Fruit fly (Drosophila melanogaster) whole organism, embryonic: ENCODE measurements around the gene CG33307.

Experiments used
- ATbp ChIP-seq: fragments of 200-800 bp; sonication (Bioruptor generic); optimal IDR thresholded peaks from 2 replicates; lab custom pipeline; 2017; ENCODE audit warnings: missing biosample characterization, mild to moderate bottlenecking, missing genetic modification characterization, missing genetic modification reagents
- CG10565 ChIP-seq: fragments of 200-800 bp; sonication (Bioruptor generic); optimal IDR thresholded peaks from 3 replicates; lab custom pipeline; 2016; ENCODE audit warnings: missing biosample characterization, mild to moderate bottlenecking, missing genetic modification characterization
- CG11093 ChIP-seq: fragments of 200-800 bp; sonication (Bioruptor generic); IDR thresholded peaks from 3 replicates; pipeline ENCODE4 v1.3.6; 2022; ENCODE audit warnings: missing biosample characterization, missing genetic modification characterization
- CG11723 ChIP-seq: fragments of 200-800 bp; sonication (Bioruptor generic); optimal IDR thresholded peaks from 2 replicates; lab custom pipeline; 2017; ENCODE audit warnings: missing biosample characterization, mild to moderate bottlenecking, missing genetic modification characterization
- CG12155 ChIP-seq: fragments of 200-800 bp; sonication (Bioruptor generic); optimal IDR thresholded peaks from 3 replicates; lab custom pipeline; 2016; ENCODE audit warnings: missing biosample characterization, missing genetic modification characterization
- CG14860 ChIP-seq: fragments of 200-800 bp; sonication (Bioruptor generic); IDR thresholded peaks from 3 replicates; pipeline ENCODE4 v1.3.6; 2022; ENCODE audit warnings: missing biosample characterization, missing genetic modification characterization; ENCODE audit not compliant: partially characterized antibody
- CG15479 ChIP-seq: fragments of 200-800 bp; sonication (Bioruptor generic); optimal IDR thresholded peaks from 3 replicates; lab custom pipeline; 2019; ENCODE audit warnings: missing biosample characterization, mild to moderate bottlenecking, missing genetic modification characterization, moderate library complexity
- CG16863 ChIP-seq: fragments of 200-800 bp; sonication (Bioruptor generic); optimal IDR thresholded peaks from 3 replicates; lab custom pipeline; 2016; ENCODE audit warnings: missing biosample characterization, missing genetic modification characterization
- CG17829 ChIP-seq: fragments of 200-800 bp; optimal IDR thresholded peaks from 2 replicates; lab custom pipeline; 2019; ENCODE audit warnings: missing biosample characterization, mild to moderate bottlenecking, missing genetic modification characterization, moderate library complexity
- CG18764 ChIP-seq: fragments of 200-800 bp; sonication (Bioruptor generic); optimal IDR thresholded peaks from 3 replicates; lab custom pipeline; 2016; ENCODE audit warnings: missing biosample characterization, missing genetic modification characterization
- CG2116 ChIP-seq: fragments of 200-800 bp; sonication (Bioruptor generic); optimal IDR thresholded peaks from 3 replicates; lab custom pipeline; 2018; ENCODE audit warnings: missing biosample characterization, mild to moderate bottlenecking, missing genetic modification characterization
- CG2202 ChIP-seq: fragments of 200-800 bp; sonication (Bioruptor generic); optimal IDR thresholded peaks from 2 replicates; lab custom pipeline; 2018; ENCODE audit warnings: missing biosample characterization, mild to moderate bottlenecking, missing genetic modification characterization
- CG32767 ChIP-seq: fragments of 200-800 bp; sonication (Bioruptor generic); IDR thresholded peaks from 2 replicates; pipeline ENCODE4 v1.3.6; 2022; ENCODE audit warnings: missing biosample characterization, missing genetic modification characterization
- CG33213 ChIP-seq: fragments of 200-800 bp; sonication (Bioruptor generic); optimal IDR thresholded peaks from 3 replicates; lab custom pipeline; 2016; ENCODE audit warnings: missing biosample characterization, missing genetic modification characterization
- CG33557 ChIP-seq: fragments of 200-800 bp; sonication (Bioruptor generic); optimal IDR thresholded peaks from 2 replicates; lab custom pipeline; 2019; ENCODE audit warnings: missing biosample characterization, mild to moderate bottlenecking, missing genetic modification characterization, moderate library complexity
- CG3847 ChIP-seq: fragments of 200-800 bp; sonication (Bioruptor generic); IDR thresholded peaks from 2 replicates; pipeline ENCODE4 v1.3.6; 2022; ENCODE audit warnings: missing biosample characterization, missing genetic modification characterization
- CG42726 ChIP-seq: fragments of 200-800 bp; sonication (Bioruptor generic); IDR thresholded peaks from 2 replicates; pipeline ENCODE4 v1.3.6; 2022; ENCODE audit warnings: missing biosample characterization, missing genetic modification characterization; ENCODE audit not compliant: partially characterized antibody
- CG4730 ChIP-seq: fragments of 200-800 bp; sonication (Bioruptor generic); IDR thresholded peaks from 2 replicates; pipeline ENCODE4 v1.3.6; 2022; ENCODE audit warnings: missing biosample characterization, missing genetic modification characterization
- CG8944 ChIP-seq: fragments of 200-800 bp; sonication (Bioruptor generic); optimal IDR thresholded peaks from 3 replicates; lab custom pipeline; 2016; ENCODE audit warnings: missing biosample characterization, missing genetic modification characterization
- D19A ChIP-seq: fragments of 200-800 bp; optimal IDR thresholded peaks from 3 replicates; lab custom pipeline; 2019; ENCODE audit warnings: missing biosample characterization, mild to moderate bottlenecking, missing genetic modification characterization, moderate library complexity
- D19B ChIP-seq: fragments of 200-800 bp; sonication (Bioruptor generic); optimal IDR thresholded peaks from 2 replicates; lab custom pipeline; 2017; ENCODE audit warnings: missing biosample characterization, mild to moderate bottlenecking, missing genetic modification characterization
- Dip3 ChIP-seq: fragments of 200-800 bp; sonication (Bioruptor generic); optimal IDR thresholded peaks from 3 replicates; lab custom pipeline; 2016; ENCODE audit warnings: missing biosample characterization, missing genetic modification characterization
- HmgZ ChIP-seq: fragments of 200-800 bp; sonication (Bioruptor generic); optimal IDR thresholded peaks from 2 replicates; lab custom pipeline; 2018; ENCODE audit warnings: missing biosample characterization, mild to moderate bottlenecking, missing genetic modification characterization
- Hmr ChIP-seq: fragments of 200-800 bp; sonication (Bioruptor generic); optimal IDR thresholded peaks from 3 replicates; lab custom pipeline; 2017; ENCODE audit warnings: mild to moderate bottlenecking, missing biosample characterization, missing genetic modification reagents, missing genetic modification characterization
- Hmx ChIP-seq: fragments of 200-800 bp; sonication (Bioruptor generic); optimal IDR thresholded peaks from 2 replicates; lab custom pipeline; 2016; ENCODE audit warnings: missing biosample characterization, missing genetic modification characterization
- Hr3 ChIP-seq: fragments of 200-800 bp; sonication (Bioruptor generic); optimal IDR thresholded peaks from 3 replicates; lab custom pipeline; 2016; ENCODE audit warnings: missing biosample characterization, missing genetic modification characterization
- Lpt ChIP-seq: fragments of >200 bp; optimal IDR thresholded peaks from 2 replicates; lab custom pipeline; 2018; ENCODE audit warnings: missing biosample characterization, missing genetic modification characterization
- MTF-1 ChIP-seq: fragments of 200-800 bp; sonication (Bioruptor generic); optimal IDR thresholded peaks from 2 replicates; lab custom pipeline; 2018; ENCODE audit warnings: missing biosample characterization, mild to moderate bottlenecking, missing genetic modification characterization, borderline replicate concordance
- Opbp ChIP-seq: fragments of 200-800 bp; sonication (Bioruptor generic); IDR thresholded peaks from 3 replicates; pipeline ENCODE4 v1.3.6; 2022; ENCODE audit warnings: missing biosample characterization, missing genetic modification characterization; ENCODE audit not compliant: partially characterized antibody
- Ssrp ChIP-seq: fragments of 200-800 bp; sonication (Bioruptor generic); optimal IDR thresholded peaks from 2 replicates; lab custom pipeline; 2018; ENCODE audit warnings: missing biosample characterization, mild to moderate bottlenecking, missing genetic modification characterization, moderate library complexity
- al ChIP-seq: fragments of 200-800 bp; sonication (Bioruptor generic); IDR thresholded peaks from 2 replicates; pipeline ENCODE4 v1.3.6; 2022; ENCODE audit warnings: missing biosample characterization, missing genetic modification characterization
- bcd ChIP-seq: fragments of 200-800 bp; sonication (Bioruptor generic); optimal IDR thresholded peaks from 2 replicates; lab custom pipeline; 2017; ENCODE audit warnings: missing biosample characterization, mild to moderate bottlenecking, missing genetic modification characterization
- chinmo ChIP-seq: fragments of 200-800 bp; sonication (Bioruptor generic); IDR thresholded peaks from 4 replicates; pipeline ENCODE4 v1.3.6; 2022; ENCODE audit warnings: missing biosample characterization, missing genetic modification characterization; ENCODE audit not compliant: partially characterized antibody
- crp ChIP-seq, 2 experiments: fragments of 200-800 bp; sonication (Bioruptor generic); optimal IDR thresholded peaks; 2 replicates in 1 of 2; 3 replicates in 1 of 2; lab custom pipeline; 2017; ENCODE audit warnings: missing biosample characterization in 2 of 2, missing genetic modification characterization in 2 of 2, mild to moderate bottlenecking in 1 of 2, moderate library complexity in 1 of 2
- dmrt11E ChIP-seq: fragments of 200-800 bp; sonication (Bioruptor generic); optimal IDR thresholded peaks from 3 replicates; lab custom pipeline; 2018; ENCODE audit warnings: missing biosample characterization, mild to moderate bottlenecking, missing genetic modification characterization, moderate library complexity
- esg ChIP-seq: fragments of 200-800 bp; sonication (Bioruptor generic); conservative IDR thresholded peaks from 2 replicates; pipeline ENCODE4 v1.3.6; 2022; ENCODE audit warnings: missing biosample characterization, missing genetic modification characterization
- fu2 ChIP-seq: fragments of 200-800 bp; sonication (Bioruptor generic); optimal IDR thresholded peaks from 2 replicates; lab custom pipeline; 2016; ENCODE audit warnings: missing biosample characterization, missing genetic modification characterization
- gsb ChIP-seq: fragments of 200-800 bp; sonication (Bioruptor generic); IDR thresholded peaks from 2 replicates; pipeline ENCODE4 v1.3.6; 2022; ENCODE audit warnings: missing biosample characterization, missing genetic modification characterization
- hkb ChIP-seq, 2 experiments: fragments of 200-800 bp in 1 of 2; fragments of >200 bp in 1 of 2; sonication (Bioruptor generic) in 1 of 2; IDR thresholded peaks in 1 of 2; optimal IDR thresholded peaks in 1 of 2; 2 replicates each; pipeline versions ENCODE4 v1.3.6 to Lab custom; 2017 to 2022; ENCODE audit warnings: missing biosample characterization in 1 of 2, missing genetic modification characterization in 1 of 2
- ind ChIP-seq: fragments of 200-800 bp; sonication (Bioruptor generic); optimal IDR thresholded peaks from 3 replicates; lab custom pipeline; 2016; ENCODE audit warnings: missing biosample characterization, missing genetic modification characterization
- lmd ChIP-seq: fragments of 200-800 bp; sonication (Bioruptor generic); IDR thresholded peaks from 2 replicates; pipeline ENCODE4 v1.3.6; 2022; ENCODE audit warnings: missing biosample characterization, missing genetic modification characterization
- otp ChIP-seq: fragments of 200-800 bp; sonication (Bioruptor generic); IDR thresholded peaks from 3 replicates; pipeline ENCODE4, ENCODE4 v1.3.6; 2022; ENCODE audit warnings: missing biosample characterization, missing genetic modification characterization
- pfk ChIP-seq: fragments of 200-800 bp; sonication (Bioruptor generic); optimal IDR thresholded peaks from 2 replicates; lab custom pipeline; 2018; ENCODE audit warnings: missing biosample characterization, mild to moderate bottlenecking, missing genetic modification characterization, moderate library complexity
- ranshi ChIP-seq: fragments of 200-800 bp; sonication (Bioruptor generic); IDR thresholded peaks from 2 replicates; pipeline ENCODE4 v1.3.6; 2022; ENCODE audit warnings: missing biosample characterization, missing genetic modification characterization
- run ChIP-seq: fragments of 200-800 bp; sonication (Bioruptor generic); optimal IDR thresholded peaks from 3 replicates; lab custom pipeline; 2018; ENCODE audit warnings: missing biosample characterization, mild to moderate bottlenecking, missing genetic modification characterization
- seq ChIP-seq: fragments of 200-800 bp; sonication (Bioruptor generic); IDR thresholded peaks from 2 replicates; pipeline ENCODE4 v1.3.6; 2022; ENCODE audit warnings: missing biosample characterization, missing genetic modification characterization
- sima ChIP-seq: fragments of 200-800 bp; sonication (Bioruptor generic); optimal IDR thresholded peaks from 2 replicates; lab custom pipeline; 2016; ENCODE audit warnings: missing biosample characterization, missing genetic modification characterization
- ssp ChIP-seq: fragments of 200-800 bp; sonication (Bioruptor generic); IDR thresholded peaks from 2 replicates; pipeline ENCODE4 v1.3.6; 2022; ENCODE audit warnings: missing biosample characterization, missing genetic modification characterization
- tna ChIP-seq: fragments of 200-800 bp; sonication (Bioruptor generic); IDR thresholded peaks from 2 replicates; pipeline ENCODE4 v1.3.6; 2022; ENCODE audit warnings: missing biosample characterization, missing genetic modification characterization; ENCODE audit not compliant: partially characterized antibody
- vvl ChIP-seq: fragments of 200-800 bp; sonication (Bioruptor generic); IDR thresholded peaks from 2 replicates; pipeline ENCODE4 v1.3.6; 2022; ENCODE audit warnings: missing biosample characterization, missing genetic modification characterization
- zen2 ChIP-seq: fragments of 200-800 bp; sonication (Bioruptor generic); IDR thresholded peaks from 3 replicates; pipeline ENCODE4 v1.3.6; 2022; ENCODE audit warnings: missing biosample characterization, missing genetic modification characterization; ENCODE audit not compliant: partially characterized antibody

Gene CG33307

DNA sequence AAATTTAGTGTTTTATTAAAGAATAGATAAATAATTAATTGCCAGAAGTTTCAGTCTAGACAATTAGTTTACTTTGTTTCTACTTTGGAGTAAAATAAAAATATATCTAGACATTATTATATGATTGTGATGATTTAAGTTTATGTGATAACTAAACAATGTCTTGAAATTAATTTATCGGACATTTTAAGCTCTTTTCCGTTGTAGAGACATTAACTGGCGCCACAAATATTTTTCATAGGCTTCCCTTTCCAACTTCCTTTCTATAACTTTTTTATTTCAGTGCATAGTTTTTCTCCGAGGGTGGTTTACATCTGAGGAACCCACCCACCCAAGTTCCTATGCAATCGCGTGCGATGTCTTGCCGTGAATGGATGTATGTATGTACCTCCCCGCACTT, 35.4 kb upstream of the CG33307 start (continued):
- no peak for TF ChIP-seq al (GFP tag; lab: Robert Waterston, UW)
- no peak for TF ChIP-seq esg (GFP tag; lab: Robert Waterston, UW)
- no peak for TF ChIP-seq fu2 (GFP tag; lab: Kevin White, UChicago)
- no peak for TF ChIP-seq CG12155
- no peak for TF ChIP-seq D19B (GFP tag; lab: Kevin White, UChicago)
- TF ChIP-seq ranshi (GFP tag; lab: Robert Waterston, UW) = no peak
- TF ChIP-seq CG18764 (GFP tag; lab: Kevin White, UChicago) = no peak
- peak; percentile 57 for TF ChIP-seq Ssrp (tag; lab: Kevin White, UChicago)
- TF ChIP-seq Hr3 (GFP tag; lab: Kevin White, UChicago) = no peak
- TF ChIP-seq pfk (GFP tag; lab: Kevin White, UChicago) = no peak
- TF ChIP-seq CG16863 (GFP tag; lab: Kevin White, UChicago) = no peak
- TF ChIP-seq CG10565 = no peak
- no peak for TF ChIP-seq hkb (optimal IDR thresholded peaks at IDR 0.05; lab: Kevin White, UChicago)
- no peak; the same call in 1 of the 2 replicates for TF ChIP-seq hkb (GFP tag; IDR thresholded peaks at IDR 0.05; lab: Robert Waterston, UW)
- no peak for TF ChIP-seq CG2202
- no peak for TF ChIP-seq Lpt (GFP tag; lab: Kevin White, UChicago)
- TF ChIP-seq ind (GFP tag; lab: Kevin White, UChicago) = no peak
- no peak for TF ChIP-seq CG32767 (GFP tag; lab: Robert Waterston, UW)
- no peak for TF ChIP-seq CG3847 (GFP tag; lab: Robert Waterston, UW)
- TF ChIP-seq CG17829 = peak; percentile 35
- TF ChIP-seq Opbp (GFP tag; lab: Robert Waterston, UW) = no peak
- no peak for TF ChIP-seq HmgZ (tag; lab: Kevin White, UChicago)
- TF ChIP-seq ATbp = peak; percentile 42
- no peak for TF ChIP-seq seq (GFP tag; lab: Robert Waterston, UW)
- peak; percentile 64 for TF ChIP-seq dmrt11E (tag; lab: Kevin White, UChicago)
- TF ChIP-seq CG2116 (GFP tag; lab: Kevin White, UChicago) = no peak
- no peak for TF ChIP-seq CG33213 (GFP tag; lab: Kevin White, UChicago)
- no peak for TF ChIP-seq crp (GFP tag; optimal IDR thresholded peaks at IDR 0.05; lab: Kevin White, UChicago)
- no peak for TF ChIP-seq CG15479 (GFP tag; lab: Kevin White, UChicago)
- TF ChIP-seq run = no peak
- no peak for TF ChIP-seq vvl
- TF ChIP-seq CG11723 (GFP tag; lab: Kevin White, UChicago) = no peak
- no peak for TF ChIP-seq Dip3
- TF ChIP-seq Hmr = no peak
- TF ChIP-seq CG8944 (GFP tag; lab: Kevin White, UChicago) = no peak
- TF ChIP-seq lmd (GFP tag; lab: Robert Waterston, UW) = peak; percentile 22; the same call in 1 of the 2 replicates
- TF ChIP-seq D19A (tag; lab: Kevin White, UChicago) = peak; percentile 18
- TF ChIP-seq MTF-1 (GFP tag; lab: Kevin White, UChicago) = no peak
- TF ChIP-seq CG11093 (GFP tag; lab: Robert Waterston, UW) = no peak
- no peak for TF ChIP-seq chinmo (GFP tag; lab: Robert Waterston, UW)
- TF ChIP-seq zen2 (GFP tag; lab: Robert Waterston, UW) = no peak
- no peak for TF ChIP-seq CG14860 (GFP tag; lab: Robert Waterston, UW)
- peak; percentile 34 for TF ChIP-seq bcd (GFP tag; lab: Kevin White, UChicago)
- no peak for TF ChIP-seq tna (GFP tag; lab: Robert Waterston, UW)
- TF ChIP-seq Hmx (GFP tag; lab: Kevin White, UChicago) = no peak
- TF ChIP-seq ssp (GFP tag; lab: Robert Waterston, UW) = no peak
- peak; percentile 37 for TF ChIP-seq CG33557 (GFP tag; lab: Kevin White, UChicago)
- no peak for TF ChIP-seq gsb (GFP tag; lab: Robert Waterston, UW)
- no peak for TF ChIP-seq CG42726 (GFP tag; lab: Robert Waterston, UW)
- TF ChIP-seq sima (GFP tag; lab: Kevin White, UChicago) = no peak
- TF ChIP-seq otp (GFP tag; lab: Robert Waterston, UW) = no peak
- TF ChIP-seq CG4730 (GFP tag; lab: Robert Waterston, UW) = no peak
